Worm (Caenorhabditis elegans): ENCODE results near the gene R155.3.
A peak's percentile ranks its signal among the peaks of the same experiment; 100 is the strongest.

Gene R155.3

ce11 chrIII:1927230-1927629 lies 49.3 kb downstream of the R155.3 start:
- TF ChIP-seq nhr-10 (tag; optimal IDR thresholded peaks at IDR 0.05) (no peak), F49E8.2 (tag; optimal IDR thresholded peaks at IDR 0.05; ENCODE audit: borderline replicate concordance) (no peak), lin-13 (GFP tag; optimal IDR thresholded peaks at IDR 0.05) (peak; percentile 5), ceh-44 (GFP tag; IDR thresholded peaks at IDR 0.05) (no peak), unc-62 (GFP tag; optimal IDR thresholded peaks at IDR 0.05 in 1 of 2) (peak in 1 of 2 experiments; percentile 62), unc-62 (tag; optimal IDR thresholded peaks at IDR 0.05) (no peak), lsy-2 (tag; optimal IDR thresholded peaks at IDR 0.05) (peak in 1 of 2 experiments; percentile 2)

DNA sequence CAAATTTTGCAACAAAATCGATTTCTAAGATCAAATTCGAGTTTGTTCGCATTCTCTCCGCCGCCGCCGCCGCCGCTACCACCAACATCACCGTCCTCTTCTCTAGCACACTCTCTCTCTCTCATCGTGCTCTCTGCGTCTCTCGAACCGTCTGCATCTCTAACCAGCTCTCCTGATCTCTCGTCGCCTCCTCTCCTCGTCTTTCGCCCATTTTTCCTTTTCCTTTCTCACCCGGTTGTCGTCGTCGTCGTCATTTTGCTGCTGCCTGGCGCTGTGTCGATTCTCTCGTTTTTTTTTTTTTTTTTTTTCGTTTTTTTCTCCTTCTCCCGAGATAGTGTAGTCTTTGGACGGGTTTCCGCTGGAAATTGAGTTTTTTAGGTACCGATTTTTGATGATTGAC lies 50.1 kb downstream of the R155.3 start:
- TF ChIP-seq nhr-237 (tag; optimal IDR thresholded peaks at IDR 0.05), result peak; percentile 44
- peak; percentile 4; the same call in 1 of the 2 replicates for TF ChIP-seq dmd-9 (GFP tag; IDR thresholded peaks at IDR 0.05)
- TF ChIP-seq php-3 (GFP tag; IDR thresholded peaks at IDR 0.05), result peak; percentile 47; the same call in 1 of the 2 replicates
- no peak for TF ChIP-seq snpc-4 (tag; optimal IDR thresholded peaks at IDR 0.05)
- TF ChIP-seq nhr-25 (tag; optimal IDR thresholded peaks at IDR 0.05; ENCODE audit: borderline replicate concordance, insufficient read depth), result peak; percentile 89
- peak; percentile 92 for TF ChIP-seq lin-1 (GFP tag; IDR thresholded peaks at IDR 0.05)
- peak; percentile 88 for TF ChIP-seq nhr-102 (tag; optimal IDR thresholded peaks at IDR 0.05)
- TF ChIP-seq hif-1 (tag; optimal IDR thresholded peaks at IDR 0.05), result peak in 1 of 2 experiments; percentile 76
- TF ChIP-seq zip-2 (tag; optimal IDR thresholded peaks at IDR 0.05), result no peak
- peak; percentile 92 for TF ChIP-seq gei-8 (GFP tag; optimal IDR thresholded peaks at IDR 0.05)
- TF ChIP-seq sdz-12 (GFP tag; optimal IDR thresholded peaks at IDR 0.05), result no peak
- no peak for TF ChIP-seq aly-2 (tag; optimal IDR thresholded peaks at IDR 0.05)
- peak; percentile 95 for TF ChIP-seq pha-4 (GFP tag; IDR thresholded peaks at IDR 0.05)
- no peak for TF ChIP-seq pha-4 (tag; optimal IDR thresholded peaks at IDR 0.05)
- no peak for TF ChIP-seq daf-12 (tag; optimal IDR thresholded peaks at IDR 0.05)
- TF ChIP-seq lin-15B (tag; optimal IDR thresholded peaks at IDR 0.05), result no peak
- TF ChIP-seq jun-1 (tag; optimal IDR thresholded peaks at IDR 0.05), result peak; percentile 87
- TF ChIP-seq skn-1 (tag; optimal IDR thresholded peaks at IDR 0.05), result no peak
- TF ChIP-seq nhr-28 (tag; optimal IDR thresholded peaks at IDR 0.05), result peak; percentile 82
- TF ChIP-seq cey-2 (tag; optimal IDR thresholded peaks at IDR 0.05; ENCODE audit: borderline replicate concordance, insufficient read depth), result peak; percentile 81
- TF ChIP-seq dmd-8 (GFP tag; IDR thresholded peaks at IDR 0.05), result no peak
- TF ChIP-seq mes-2 (tag; optimal IDR thresholded peaks at IDR 0.05; ENCODE audit: poor library complexity, severe bottlenecking), result peak; percentile 74
- peak; percentile 47; the same call in 1 of the 2 replicates for TF ChIP-seq ZK337.2 (GFP tag; IDR thresholded peaks at IDR 0.05)
- peak; percentile 88 for TF ChIP-seq mep-1 (tag; optimal IDR thresholded peaks at IDR 0.05)
- TF ChIP-seq dmd-6 (GFP tag; IDR thresholded peaks at IDR 0.05), result peak; percentile 100
- peak; percentile 87 for TF ChIP-seq hmg-1.1 (GFP tag; IDR thresholded peaks at IDR 0.05)
- TF ChIP-seq tra-1 (GFP tag; IDR thresholded peaks at IDR 0.05), result peak; percentile 96
- 0 out of 4 replicates have a peak, but pooled peaks of 1 of the 2 experiments have one; percentile 38 for TF ChIP-seq madf-5 (GFP tag; IDR thresholded peaks at IDR 0.05)
- TF ChIP-seq nhr-48 (tag; optimal IDR thresholded peaks at IDR 0.05), result peak; percentile 93
- peak; percentile 85 for TF ChIP-seq lin-13 (GFP tag; optimal IDR thresholded peaks at IDR 0.05)
- no peak for TF ChIP-seq D1046.2 (GFP tag; IDR thresholded peaks at IDR 0.05)
- TF ChIP-seq ctbp-1 (GFP tag; IDR thresholded peaks at IDR 0.05), result peak; percentile 92
- peak in 1 of 2 experiments; percentile 98 for TF ChIP-seq unc-62 (GFP tag; optimal IDR thresholded peaks at IDR 0.05 in 1 of 2)
- TF ChIP-seq unc-62 (tag; optimal IDR thresholded peaks at IDR 0.05), result no peak
- TF ChIP-seq vab-7 (GFP tag; IDR thresholded peaks at IDR 0.05), result no peak
- TF ChIP-seq aha-1 (tag), result peak; percentile 97
- no peak for TF ChIP-seq ceh-82 (tag; optimal IDR thresholded peaks at IDR 0.05)
- peak; percentile 56; the same call in 1 of the 2 replicates for TF ChIP-seq nhr-42 (GFP tag; IDR thresholded peaks at IDR 0.05)
- no peak for TF ChIP-seq ztf-11 (tag; optimal IDR thresholded peaks at IDR 0.05)
- TF ChIP-seq F10B5.3 (tag; optimal IDR thresholded peaks at IDR 0.05), result no peak
- TF ChIP-seq T26A8.4 (GFP tag; IDR thresholded peaks at IDR 0.05), result peak; percentile 85
- TF ChIP-seq lin-39 (tag; optimal IDR thresholded peaks at IDR 0.05), result no peak
- TF ChIP-seq rbr-2 (tag; optimal IDR thresholded peaks at IDR 0.05), result peak; percentile 90
- no peak for TF ChIP-seq ces-1 (GFP tag; optimal IDR thresholded peaks at IDR 0.05)
- no peak for TF ChIP-seq daf-19 (GFP tag; conservative IDR thresholded peaks at IDR 0.05)
- TF ChIP-seq nhr-77 (tag; optimal IDR thresholded peaks at IDR 0.05), result peak; percentile 76
